Worm (Caenorhabditis elegans): ENCODE results near the gene bath-3.

The bath-3 gene

DNA sequence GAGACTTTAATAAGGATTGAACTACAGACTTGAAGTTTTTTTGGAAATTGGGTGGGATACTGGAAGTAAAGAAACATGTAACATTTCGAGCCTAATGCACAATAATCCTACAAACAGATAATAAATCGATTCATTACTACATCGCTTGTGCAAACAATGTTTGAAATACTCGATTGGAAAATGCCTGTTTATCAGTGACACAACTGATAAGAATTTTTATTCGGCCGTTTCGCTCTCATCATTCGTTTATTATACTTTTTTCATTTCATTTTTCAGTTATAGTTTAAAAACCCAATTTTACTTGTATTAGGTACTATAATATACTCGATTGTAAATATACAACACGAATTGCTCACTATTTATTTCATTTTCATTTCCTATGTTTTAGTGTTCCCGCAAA is 34.5 kb downstream of the bath-3 start:
- peak; percentile 89 for TF ChIP-seq fos-1 (tag; optimal IDR thresholded peaks at IDR 0.05)
- TF ChIP-seq nhr-21 (tag; optimal IDR thresholded peaks at IDR 0.05) = no peak
- TF ChIP-seq nhr-129 (tag; optimal IDR thresholded peaks at IDR 0.05) = no peak
- no peak for TF ChIP-seq unc-39 (tag; optimal IDR thresholded peaks at IDR 0.05)
- TF ChIP-seq crh-2 (tag; optimal IDR thresholded peaks at IDR 0.05) = no peak
- TF ChIP-seq gmeb-1 (tag; optimal IDR thresholded peaks at IDR 0.05) = peak; percentile 6

- TF ChIP-seq sma-3 (GFP tag; optimal IDR thresholded peaks at IDR 0.05) = no peak
- TF ChIP-seq nhr-6 (tag; optimal IDR thresholded peaks at IDR 0.05) = no peak
- TF ChIP-seq mdl-1 (tag; optimal IDR thresholded peaks at IDR 0.05) = no peak
- no peak for TF ChIP-seq F13H6.1 (tag; optimal IDR thresholded peaks at IDR 0.05)
- TF ChIP-seq C34F6.9 (tag; optimal IDR thresholded peaks at IDR 0.05) = no peak
Measured at ce11 chrII:1993738-1994137, 36.5 kb downstream of the bath-3 start, which contains the start of gene math-21. Gene math-21, plus strand, starts transcription at chrII:1994038.

DNA sequence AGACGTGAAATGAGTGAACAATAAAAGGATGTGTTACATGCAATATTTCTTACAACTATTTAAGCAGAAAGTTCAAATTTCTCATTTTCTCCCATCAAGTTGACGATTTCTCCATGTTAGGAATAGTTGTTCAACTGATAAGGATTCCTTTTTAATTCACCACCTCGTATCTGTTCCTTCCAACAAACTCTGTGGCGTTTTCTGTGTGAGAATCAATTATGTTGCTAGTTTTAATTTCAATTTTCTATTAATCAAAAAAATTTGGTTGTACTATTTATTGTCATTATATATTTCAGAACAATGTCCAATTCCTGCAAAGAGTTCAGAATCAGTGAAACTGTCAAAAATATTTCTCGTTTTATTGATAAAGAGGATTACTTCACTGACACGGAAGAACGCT is 41.3 kb downstream of the bath-3 start, which contains the start of gene math-44:
math-44 (plus strand) TSS at position 301 of the 400 bp plus-strand sequence.
- TF ChIP-seq R02D3.7 (tag; optimal IDR thresholded peaks at IDR 0.05) (no peak), lin-11 (tag; optimal IDR thresholded peaks at IDR 0.05) (no peak), lsy-2 (tag; optimal IDR thresholded peaks at IDR 0.05) (no peak), Y55F3AM.14 (GFP tag; optimal IDR thresholded peaks at IDR 0.05) (no peak), sma-9 (GFP tag; optimal IDR thresholded peaks at IDR 0.05) (no peak), sma-9 (tag; optimal IDR thresholded peaks at IDR 0.05) (no peak), unc-39 (tag; optimal IDR thresholded peaks at IDR 0.05) (no peak), nhr-12 (tag; optimal IDR thresholded peaks at IDR 0.05) (no peak), blmp-1 (tag; optimal IDR thresholded peaks at IDR 0.05; ENCODE audit: insufficient read depth) (no peak), sma-3 (GFP tag; optimal IDR thresholded peaks at IDR 0.05) (no peak), dmd-4 (tag; optimal IDR thresholded peaks at IDR 0.05) (no peak), nhr-21 (tag; optimal IDR thresholded peaks at IDR 0.05) (no peak), F13H6.1 (tag; optimal IDR thresholded peaks at IDR 0.05) (no peak), ztf-4 (tag; optimal IDR thresholded peaks at IDR 0.05) (no peak), lin-13 (GFP tag; optimal IDR thresholded peaks at IDR 0.05) (no peak), snpc-4 (tag; optimal IDR thresholded peaks at IDR 0.05) (no peak)

- TF ChIP-seq nhr-21 (tag; optimal IDR thresholded peaks at IDR 0.05) (no peak), F13H6.1 (tag; optimal IDR thresholded peaks at IDR 0.05) (no peak), nhr-12 (tag; optimal IDR thresholded peaks at IDR 0.05) (no peak), ceh-82 (tag; optimal IDR thresholded peaks at IDR 0.05) (no peak), R02D3.7 (tag; optimal IDR thresholded peaks at IDR 0.05) (no peak), nhr-25 (tag; optimal IDR thresholded peaks at IDR 0.05) (no peak), unc-55 (GFP tag; optimal IDR thresholded peaks at IDR 0.05) (no peak), nhr-23 (tag; optimal IDR thresholded peaks at IDR 0.05) (no peak), nhr-77 (tag; optimal IDR thresholded peaks at IDR 0.05) (no peak), nhr-11 (tag; optimal IDR thresholded peaks at IDR 0.05) (no peak), skn-1 (tag; optimal IDR thresholded peaks at IDR 0.05) (no peak), ZK546.5 (tag; optimal IDR thresholded peaks at IDR 0.05) (no peak)
Measured at ce11 chrII:1986979-1987378, 43.3 kb downstream of the bath-3 start, which contains the start of gene Y16E11A.4. Gene Y16E11A.4, plus strand, starts transcription at chrII:1987279.

All from whole organism, L2 larva.